Fruit fly (Drosophila melanogaster) whole organism, embryonic: ENCODE data around the gene CG10710.

Experiments
- B-H2 ChIP-seq: fragments of 200-800 bp; sonication (Bioruptor generic); optimal IDR thresholded peaks from 2 replicates; lab custom pipeline; 2018; ENCODE audit warnings: missing biosample characterization, mild to moderate bottlenecking, missing genetic modification characterization
- CG10147 ChIP-seq: fragments of 200-800 bp; sonication (Bioruptor generic); optimal IDR thresholded peaks from 2 replicates; lab custom pipeline; 2019; ENCODE audit warnings: missing biosample characterization, mild to moderate bottlenecking, missing genetic modification characterization, moderate library complexity
- CG1024 ChIP-seq: fragments of 200-800 bp; sonication (Bioruptor generic); IDR thresholded peaks from 2 replicates; pipeline ENCODE4 v1.3.6; 2022; ENCODE audit warnings: missing biosample characterization, missing genetic modification characterization
- CG10654 ChIP-seq: fragments of 200-800 bp; sonication (Bioruptor generic); optimal IDR thresholded peaks from 2 replicates; lab custom pipeline; 2016; ENCODE audit warnings: missing biosample characterization, missing genetic modification characterization
- CG11247 ChIP-seq: fragments of 200-800 bp; sonication (Bioruptor generic); IDR thresholded peaks from 2 replicates; pipeline ENCODE4 v1.3.6; 2022; ENCODE audit warnings: missing biosample characterization, missing genetic modification characterization
- CG11456 ChIP-seq: fragments of 200-800 bp; sonication (Bioruptor generic); IDR thresholded peaks from 3 replicates; pipeline ENCODE4 v1.3.6; 2022; ENCODE audit warnings: missing biosample characterization, missing genetic modification characterization
- CG11504 ChIP-seq: fragments of 200-800 bp; sonication (Bioruptor generic); optimal IDR thresholded peaks from 3 replicates; lab custom pipeline; 2019; ENCODE audit warnings: missing biosample characterization, mild to moderate bottlenecking, missing genetic modification characterization, moderate library complexity
- CG12219 ChIP-seq: fragments of 200-800 bp; sonication (Bioruptor generic); optimal IDR thresholded peaks from 3 replicates; lab custom pipeline; 2018; ENCODE audit warnings: missing biosample characterization, mild to moderate bottlenecking, missing genetic modification characterization
- CG12769 ChIP-seq: fragments of 200-800 bp; sonication (Bioruptor generic); optimal IDR thresholded peaks from 2 replicates; lab custom pipeline; 2019; ENCODE audit warnings: missing biosample characterization, mild to moderate bottlenecking, missing genetic modification characterization, moderate library complexity
- CG14441 ChIP-seq: fragments of 200-800 bp; sonication (Bioruptor generic); IDR thresholded peaks from 2 replicates; pipeline ENCODE4 v1.3.6; 2022; ENCODE audit warnings: missing biosample characterization, missing genetic modification characterization
- CG17612 ChIP-seq: fragments of 200-800 bp; sonication (Bioruptor generic); IDR thresholded peaks from 2 replicates; pipeline ENCODE4 v1.3.6; 2022; ENCODE audit warnings: missing biosample characterization, missing genetic modification characterization
- CG18011 ChIP-seq: fragments of 200-800 bp; sonication (Bioruptor generic); optimal IDR thresholded peaks from 2 replicates; lab custom pipeline; 2017; ENCODE audit warnings: missing biosample characterization, missing genetic modification characterization, mild to moderate bottlenecking, moderate library complexity, missing genotype
- CG34224 ChIP-seq: fragments of 200-800 bp; sonication (Bioruptor generic); IDR thresholded peaks from 3 replicates; pipeline ENCODE4 v1.3.6; 2022; ENCODE audit warnings: missing biosample characterization, missing genetic modification characterization; ENCODE audit not compliant: partially characterized antibody
- CG34376 ChIP-seq: fragments of 200-800 bp; sonication (Bioruptor generic); optimal IDR thresholded peaks from 2 replicates; lab custom pipeline; 2018; ENCODE audit warnings: missing biosample characterization, mild to moderate bottlenecking, missing genetic modification characterization
- CG4730 ChIP-seq: fragments of 200-800 bp; sonication (Bioruptor generic); IDR thresholded peaks from 2 replicates; pipeline ENCODE4 v1.3.6; 2022; ENCODE audit warnings: missing biosample characterization, missing genetic modification characterization
- CG5245 ChIP-seq: fragments of 200-800 bp; sonication (Bioruptor generic); optimal IDR thresholded peaks from 3 replicates; lab custom pipeline; 2016; ENCODE audit warnings: missing biosample characterization, missing genetic modification characterization
- CG8924 ChIP-seq: fragments of 200-800 bp; optimal IDR thresholded peaks from 3 replicates; lab custom pipeline; 2019; ENCODE audit warnings: missing biosample characterization, mild to moderate bottlenecking, missing genetic modification characterization, moderate library complexity
- CG9215 ChIP-seq: fragments of 200-800 bp; sonication (Bioruptor generic); IDR thresholded peaks from 2 replicates; pipeline ENCODE4 v1.3.6; 2022; ENCODE audit warnings: missing biosample characterization, missing genetic modification characterization
- Dad ChIP-seq: fragments of 200-800 bp; sonication (Bioruptor generic); optimal IDR thresholded peaks from 3 replicates; lab custom pipeline; 2016; ENCODE audit warnings: missing biosample characterization, missing genetic modification characterization
- Dip2 ChIP-seq: fragments of 200-800 bp; sonication (Bioruptor generic); IDR thresholded peaks from 2 replicates; pipeline ENCODE4 v1.3.6; 2022; ENCODE audit warnings: missing biosample characterization, missing genetic modification characterization
- Doc2 ChIP-seq: fragments of 200-800 bp; sonication (Bioruptor generic); IDR thresholded peaks from 2 replicates; pipeline ENCODE4 v1.3.6; 2022; ENCODE audit warnings: missing biosample characterization, missing genetic modification characterization
- Fer1 ChIP-seq: fragments of 200-800 bp; sonication (Bioruptor generic); optimal IDR thresholded peaks from 2 replicates; lab custom pipeline; 2017; ENCODE audit warnings: missing biosample characterization, mild to moderate bottlenecking, missing genetic modification characterization
- Fer3 ChIP-seq: fragments of 200-800 bp; sonication (Bioruptor generic); optimal IDR thresholded peaks from 2 replicates; lab custom pipeline; 2018; ENCODE audit warnings: missing biosample characterization, mild to moderate bottlenecking, missing genetic modification characterization, moderate library complexity
- HmgZ ChIP-seq: fragments of 200-800 bp; sonication (Bioruptor generic); optimal IDR thresholded peaks from 2 replicates; lab custom pipeline; 2018; ENCODE audit warnings: missing biosample characterization, mild to moderate bottlenecking, missing genetic modification characterization
- Lpt ChIP-seq: fragments of >200 bp; optimal IDR thresholded peaks from 2 replicates; lab custom pipeline; 2018; ENCODE audit warnings: missing biosample characterization, missing genetic modification characterization
- Mad ChIP-seq: fragments of 200-800 bp; sonication (Bioruptor generic); optimal IDR thresholded peaks from 2 replicates; lab custom pipeline; 2016; ENCODE audit warnings: missing biosample characterization, missing genetic modification characterization
- Mes4 ChIP-seq: fragments of 200-800 bp; sonication (Bioruptor generic); optimal IDR thresholded peaks from 2 replicates; lab custom pipeline; 2016; ENCODE audit warnings: missing biosample characterization, missing genetic modification characterization
- NFAT ChIP-seq: fragments of 200-800 bp; sonication (Bioruptor generic); IDR thresholded peaks from 2 replicates; pipeline ENCODE4 v1.3.6; 2022; ENCODE audit warnings: missing biosample characterization, missing genetic modification characterization
- NfI ChIP-seq: fragments of 200-800 bp; sonication (Bioruptor generic); optimal IDR thresholded peaks from 3 replicates; lab custom pipeline; 2018; ENCODE audit warnings: missing biosample characterization, mild to moderate bottlenecking, missing genetic modification characterization, moderate library complexity
- Rx ChIP-seq: fragments of 200-800 bp; sonication (Bioruptor generic); IDR thresholded peaks from 2 replicates; pipeline ENCODE4 v1.3.6; 2022; ENCODE audit warnings: missing biosample characterization, missing genetic modification characterization
- ab ChIP-seq: fragments of 200-800 bp; sonication (Bioruptor generic); optimal IDR thresholded peaks from 2 replicates; lab custom pipeline; 2016; ENCODE audit warnings: missing biosample characterization, missing genetic modification characterization
- bbx ChIP-seq: fragments of 200-800 bp; sonication (Bioruptor generic); IDR thresholded peaks from 2 replicates; pipeline ENCODE4 v1.3.6; 2022; ENCODE audit warnings: missing biosample characterization, missing genetic modification characterization; ENCODE audit not compliant: partially characterized antibody
- cad ChIP-seq: fragments of >200 bp; optimal IDR thresholded peaks from 2 replicates; lab custom pipeline; 2017; ENCODE audit warnings: missing biosample characterization, missing genetic modification characterization
- ci ChIP-seq: fragments of 200-800 bp; sonication (Bioruptor generic); IDR thresholded peaks from 3 replicates; pipeline ENCODE4 v1.3.6; 2022; ENCODE audit warnings: missing biosample characterization, missing genetic modification characterization
- crol ChIP-seq: fragments of 200-800 bp; sonication (Bioruptor generic); IDR thresholded peaks from 2 replicates; pipeline ENCODE4 v1.3.6; 2022; ENCODE audit warnings: missing biosample characterization, missing genetic modification characterization
- dm ChIP-seq: fragments of 200-800 bp; sonication (Bioruptor generic); optimal IDR thresholded peaks from 3 replicates; lab custom pipeline; 2016; ENCODE audit warnings: missing biosample characterization, missing genetic modification characterization
- en ChIP-seq: fragments of 200-800 bp; sonication (Bioruptor generic); optimal IDR thresholded peaks from 2 replicates; lab custom pipeline; 2016; ENCODE audit warnings: missing biosample characterization, missing genetic modification characterization
- gem ChIP-seq: fragments of 200-800 bp; sonication (Bioruptor generic); optimal IDR thresholded peaks from 2 replicates; lab custom pipeline; 2019; ENCODE audit warnings: missing biosample characterization, mild to moderate bottlenecking, missing genetic modification characterization, moderate library complexity
- grau ChIP-seq: fragments of 200-800 bp; optimal IDR thresholded peaks from 3 replicates; lab custom pipeline; 2019; ENCODE audit warnings: missing biosample characterization, mild to moderate bottlenecking, missing genetic modification characterization, moderate library complexity
- grn ChIP-seq: fragments of 200-800 bp; sonication (Bioruptor generic); optimal IDR thresholded peaks from 3 replicates; lab custom pipeline; 2017; ENCODE audit warnings: missing biosample characterization, missing genetic modification characterization
- gt ChIP-seq: fragments of 200-800 bp; sonication (Bioruptor generic); IDR thresholded peaks from 2 replicates; pipeline ENCODE4 v1.3.6; 2022; ENCODE audit warnings: missing biosample characterization, missing genetic modification characterization
- her ChIP-seq: fragments of 200-800 bp; sonication (Bioruptor generic); optimal IDR thresholded peaks from 2 replicates; lab custom pipeline; 2016; ENCODE audit warnings: missing biosample characterization, missing genetic modification characterization
- jigr1 ChIP-seq: fragments of 200-800 bp; sonication (Bioruptor generic); IDR thresholded peaks from 3 replicates; pipeline ENCODE4 v1.3.6; 2022; ENCODE audit warnings: missing biosample characterization, missing genetic modification characterization
- kah ChIP-seq: fragments of 200-800 bp; sonication (Bioruptor generic); optimal IDR thresholded peaks from 2 replicates; lab custom pipeline; 2018; ENCODE audit warnings: missing biosample characterization, mild to moderate bottlenecking, missing genetic modification characterization
- lbe ChIP-seq: fragments of 200-800 bp; sonication (Bioruptor generic); optimal IDR thresholded peaks from 2 replicates; lab custom pipeline; 2016; ENCODE audit warnings: missing biosample characterization, mild to moderate bottlenecking, missing genetic modification characterization
- onecut ChIP-seq: fragments of 200-800 bp; sonication (Bioruptor generic); IDR thresholded peaks from 2 replicates; pipeline ENCODE4 v1.3.6; 2022; ENCODE audit warnings: missing biosample characterization, missing genetic modification characterization
- org-1 ChIP-seq: fragments of 200-800 bp; sonication (Bioruptor generic); optimal IDR thresholded peaks from 2 replicates; lab custom pipeline; 2017; ENCODE audit warnings: missing biosample characterization, missing genetic modification characterization
- pho ChIP-seq: fragments of 200-800 bp; sonication (Bioruptor generic); optimal IDR thresholded peaks from 2 replicates; lab custom pipeline; 2016; ENCODE audit warnings: missing biosample characterization, missing genetic modification characterization
- slp2 ChIP-seq: fragments of 200-800 bp; sonication (Bioruptor generic); optimal IDR thresholded peaks from 2 replicates; lab custom pipeline; 2016; ENCODE audit warnings: missing biosample characterization, missing genetic modification characterization
- tup ChIP-seq: fragments of 200-800 bp; sonication (Bioruptor generic); optimal IDR thresholded peaks from 2 replicates; lab custom pipeline; 2016; ENCODE audit warnings: missing biosample characterization, mild to moderate bottlenecking, missing genetic modification characterization, moderate library complexity
- unc-4 ChIP-seq: fragments of 200-800 bp; sonication (Bioruptor generic); IDR thresholded peaks from 2 replicates; pipeline ENCODE4 v1.3.6; 2022; ENCODE audit warnings: missing biosample characterization, missing genetic modification characterization; ENCODE audit not compliant: partially characterized antibody

CG10710 gene

dm6 chr3L:13486041-13486859 lies 33.2 kb downstream of the CG10710 start, which contains the start of the genes Abp1 and Tgi (continued):
- TF ChIP-seq CG18011, result no peak
- TF ChIP-seq CG34376 (GFP tag; lab: Kevin White, UChicago), result no peak
- 0 out of 3 replicates have a peak, but pooled peaks have one; percentile 42 for TF ChIP-seq ci (GFP tag; lab: Robert Waterston, UW)
- no peak for TF ChIP-seq crol (GFP tag; lab: Robert Waterston, UW)
- peak; percentile 14 for TF ChIP-seq lbe (GFP tag; lab: Kevin White, UChicago)
- no peak for TF ChIP-seq CG10147 (GFP tag; lab: Kevin White, UChicago)
- peak; percentile 73 for TF ChIP-seq unc-4 (GFP tag; lab: Robert Waterston, UW)
- TF ChIP-seq bbx (GFP tag; lab: Robert Waterston, UW), result peak; percentile 91
- TF ChIP-seq her (GFP tag; lab: Kevin White, UChicago), result peak; percentile 36
- TF ChIP-seq ab (GFP tag; lab: Kevin White, UChicago), result no peak
- peak; percentile 65 for TF ChIP-seq NFAT (GFP tag; lab: Robert Waterston, UW)
- TF ChIP-seq grn (GFP tag; lab: Kevin White, UChicago), result no peak
- no peak for TF ChIP-seq CG4730
- peak; percentile 46 for TF ChIP-seq pho
- peak; percentile 65 for TF ChIP-seq CG12769
- TF ChIP-seq HmgZ (tag; lab: Kevin White, UChicago), result peak; percentile 78
- TF ChIP-seq CG5245, result no peak
- TF ChIP-seq Rx, result no peak
- TF ChIP-seq Mes4, result no peak
- no peak for TF ChIP-seq Mad (GFP tag; lab: Kevin White, UChicago)
- TF ChIP-seq CG12219 (GFP tag; lab: Kevin White, UChicago), result no peak
- peak; percentile 77 for TF ChIP-seq CG34224 (GFP tag; lab: Robert Waterston, UW)
- TF ChIP-seq CG9215, result peak; percentile 51; the same call in 1 of the 2 replicates
- TF ChIP-seq Fer1 (GFP tag; lab: Kevin White, UChicago), result no peak
- TF ChIP-seq B-H2 (GFP tag; lab: Kevin White, UChicago), result peak; percentile 72
- TF ChIP-seq Dip2 (GFP tag; lab: Robert Waterston, UW), result no peak
- no peak for TF ChIP-seq Fer3 (tag; lab: Kevin White, UChicago)
- peak; percentile 26 for TF ChIP-seq NfI (GFP tag; lab: Kevin White, UChicago)
- TF ChIP-seq onecut, result peak; percentile 80
- peak; percentile 26 for TF ChIP-seq grau (tag; lab: Kevin White, UChicago)
- no peak for TF ChIP-seq dm (GFP tag; lab: Kevin White, UChicago)
- no peak for TF ChIP-seq gt (GFP tag; lab: Robert Waterston, UW)
- TF ChIP-seq CG17612 (GFP tag; lab: Robert Waterston, UW), result no peak
- TF ChIP-seq org-1 (GFP tag; lab: Kevin White, UChicago), result no peak
- peak; percentile 24 for TF ChIP-seq CG11504 (tag; lab: Kevin White, UChicago)
- peak; percentile 47 for TF ChIP-seq gem
- peak; percentile 29 for TF ChIP-seq Dad (GFP tag; lab: Kevin White, UChicago)
- no peak for TF ChIP-seq Lpt (GFP tag; lab: Kevin White, UChicago)
- TF ChIP-seq CG14441 (GFP tag; lab: Robert Waterston, UW), result no peak
- no peak for TF ChIP-seq tup (GFP tag; lab: Kevin White, UChicago)
- TF ChIP-seq CG10654 (GFP tag; lab: Kevin White, UChicago), result peak; percentile 2
- no peak for TF ChIP-seq cad
- peak; percentile 15 for TF ChIP-seq CG8924 (tag; lab: Kevin White, UChicago)
- no peak for TF ChIP-seq jigr1
- no peak for TF ChIP-seq slp2
- TF ChIP-seq en (GFP tag; lab: Kevin White, UChicago), result no peak
- TF ChIP-seq CG1024 (GFP tag; lab: Robert Waterston, UW), result no peak
- peak; percentile 17; the same call in 1 of the 2 replicates for TF ChIP-seq CG11247 (GFP tag; lab: Robert Waterston, UW)
- no peak for TF ChIP-seq kah (GFP tag; lab: Kevin White, UChicago)
- TF ChIP-seq Doc2, result no peak
- peak; percentile 77 for TF ChIP-seq CG11456
